Worm (Caenorhabditis elegans): ENCODE data around the gene sri-46.

DNA sequence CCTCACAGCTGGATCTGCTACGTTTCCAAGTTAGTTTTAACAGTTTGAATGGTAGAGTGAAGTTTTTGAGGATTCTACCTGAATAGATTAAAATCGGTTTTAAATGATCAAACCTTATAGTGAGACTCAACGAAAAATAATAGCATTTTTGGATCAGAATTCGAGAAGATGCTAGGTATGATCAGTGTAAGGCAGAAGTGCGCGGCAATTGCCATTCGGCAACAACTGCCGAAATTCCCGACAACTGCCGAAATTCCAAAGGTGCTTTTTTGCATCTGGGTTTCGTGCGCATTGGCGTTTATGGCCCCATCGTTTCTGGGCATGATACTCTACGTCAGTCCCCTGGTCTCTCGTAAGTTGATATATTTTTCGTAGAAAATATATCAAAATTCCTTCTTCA is 12.5 kb upstream of the sri-46 start, which contains the start of gene T02H6.6:
- TF ChIP-seq akir-1 (GFP tag; optimal IDR thresholded peaks at IDR 0.05) (no peak), athp-1 (tag; optimal IDR thresholded peaks at IDR 0.05) (no peak), mes-4 (tag; optimal IDR thresholded peaks at IDR 0.05) (no peak), mcd-1 (GFP tag; IDR thresholded peaks at IDR 0.05) (no peak), nfya-1 (tag; optimal IDR thresholded peaks at IDR 0.05; ENCODE audit: borderline replicate concordance, insufficient read depth) (no peak), F22D6.2 (tag; optimal IDR thresholded peaks at IDR 0.05) (no peak), ztf-6 (GFP tag; IDR thresholded peaks at IDR 0.05) (no peak), lin-54 (GFP tag; optimal IDR thresholded peaks at IDR 0.05) (no peak), F49E8.2 (tag; optimal IDR thresholded peaks at IDR 0.05; ENCODE audit: insufficient read depth) (no peak), ztf-3 (GFP tag; optimal IDR thresholded peaks at IDR 0.05) (no peak)
